Fruit fly (Drosophila melanogaster): ENCODE measurements around the gene eIF3e.

eIF3e gene

dm6 chr3L:16805806-16806719 lies 19.3 kb upstream of the eIF3e start (continued):
- TF ChIP-seq Chrac-16 (GFP tag; optimal IDR thresholded peaks at IDR 0.05) (no peak), nau (GFP tag; optimal IDR thresholded peaks at IDR 0.05) (peak; percentile 12), CG34224 (GFP tag; IDR thresholded peaks at IDR 0.05; ENCODE audit: partially characterized antibody) (no peak), CG10654 (GFP tag; optimal IDR thresholded peaks at IDR 0.05) (peak; percentile 17), dm (GFP tag; optimal IDR thresholded peaks at IDR 0.05) (peak; percentile 15), Oli (tag; optimal IDR thresholded peaks at IDR 0.05) (peak; percentile 36), CG11398 (GFP tag; optimal IDR thresholded peaks at IDR 0.05) (no peak), pnt (GFP tag; optimal IDR thresholded peaks at IDR 0.05) (no peak), CG11695 (GFP tag; IDR thresholded peaks at IDR 0.05) (0 out of 3 replicates have a peak, but pooled peaks have one; percentile 14), CG8290 (GFP tag; optimal IDR thresholded peaks at IDR 0.05) (no peak), CG8290 (tag; optimal IDR thresholded peaks at IDR 0.05) (peak in 1 of 2 experiments; percentile 42), jigr1 (GFP tag; IDR thresholded peaks at IDR 0.05) (no peak), zen (tag; optimal IDR thresholded peaks at IDR 0.05) (no peak), Meics (GFP tag; optimal IDR thresholded peaks at IDR 0.05) (peak; percentile 13), ase (GFP tag; IDR thresholded peaks at IDR 0.05) (no peak), NC2β (GFP tag; optimal IDR thresholded peaks at IDR 0.05) (no peak), cato (GFP tag; optimal IDR thresholded peaks at IDR 0.05; ENCODE audit: borderline replicate concordance) (no peak), Dad (GFP tag; optimal IDR thresholded peaks at IDR 0.05) (peak; percentile 28), CG14667 (GFP tag; IDR thresholded peaks at IDR 0.05) (no peak), Nf-YB (GFP tag; optimal IDR thresholded peaks at IDR 0.05) (no peak), mirr (GFP tag; optimal IDR thresholded peaks at IDR 0.05) (no peak), vfl (GFP tag; optimal IDR thresholded peaks at IDR 0.05) (no peak), aop (GFP tag; IDR thresholded peaks at IDR 0.05) (no peak), CG1529 (GFP tag; optimal IDR thresholded peaks at IDR 0.05) (no peak), tgo (GFP tag; IDR thresholded peaks at IDR 0.05) (peak; percentile 55), CG11696 (GFP tag; IDR thresholded peaks at IDR 0.05) (no peak), Deaf1 (tag; optimal IDR thresholded peaks at IDR 0.05) (peak; percentile 19), CG11560 (tag; IDR thresholded peaks at IDR 0.05) (no peak), Gug (GFP tag; IDR thresholded peaks at IDR 0.05) (0 out of 4 replicates have a peak, but pooled peaks have one; percentile 31), insv (GFP tag; optimal IDR thresholded peaks at IDR 0.05) (no peak), Drgx (GFP tag; IDR thresholded peaks at IDR 0.05) (no peak; the same call in 1 of the 2 replicates), Myb (GFP tag; optimal IDR thresholded peaks at IDR 0.05) (no peak), Hr51 (GFP tag; optimal IDR thresholded peaks at IDR 0.05) (peak; percentile 26 to 64), trh (GFP tag; optimal IDR thresholded peaks at IDR 0.05) (no peak), Ptx1 (GFP tag; IDR thresholded peaks at IDR 0.05) (peak; percentile 51; the same call in 1 of the 2 replicates), corto (GFP tag; optimal IDR thresholded peaks at IDR 0.05) (no peak), Nf-YC (tag; optimal IDR thresholded peaks at IDR 0.05) (no peak), CG3847 (GFP tag; IDR thresholded peaks at IDR 0.05) (no peak; the same call in 1 of the 2 replicates), CG9817 (tag; optimal IDR thresholded peaks at IDR 0.05) (peak; percentile 44), Dek (tag; optimal IDR thresholded peaks at IDR 0.05) (peak; percentile 46), dati (GFP tag; IDR thresholded peaks at IDR 0.05) (no peak), CG18764 (GFP tag; optimal IDR thresholded peaks at IDR 0.05) (peak; percentile 5), ranshi (GFP tag; IDR thresholded peaks at IDR 0.05) (peak; percentile 37), tio (GFP tag; optimal IDR thresholded peaks at IDR 0.05) (no peak), lmd (GFP tag; IDR thresholded peaks at IDR 0.05) (peak; percentile 34; the same call in 1 of the 2 replicates), CG6254 (GFP tag; optimal IDR thresholded peaks at IDR 0.05) (no peak), pros (GFP tag; optimal IDR thresholded peaks at IDR 0.05) (peak; percentile 29), ro (GFP tag; IDR thresholded peaks at IDR 0.05) (no peak), pfk (GFP tag; optimal IDR thresholded peaks at IDR 0.05) (no peak), CG7745 (tag; optimal IDR thresholded peaks at IDR 0.05) (no peak)
